Worm (Caenorhabditis elegans) whole organism, young adult: ENCODE measurements around the gene aakg-2.

Experiments
- F23B12.7 ChIP-seq: sonication (generic microtip); optimal IDR thresholded peaks from 2 replicates; lab custom pipeline; 2017; ENCODE audit warnings: missing genetic modification characterization, mild to moderate bottlenecking, missing compliant biosample characterization, antibody characterized with exemption, moderate library complexity; ENCODE audit not compliant: insufficient read depth
- F52B5.7 ChIP-seq: sonication (generic microtip); optimal IDR thresholded peaks from 2 replicates; lab custom pipeline; 2016; ENCODE audit warnings: mild to moderate bottlenecking, missing genetic modification characterization, missing compliant biosample characterization
- T26A5.8 ChIP-seq: sonication (generic microtip); optimal IDR thresholded peaks from 2 replicates; lab custom pipeline; 2016; ENCODE audit warnings: missing genetic modification characterization, missing compliant biosample characterization
- aptf-2 ChIP-seq: fragments of 200-800 bp; sonication (Bioruptor generic); conservative IDR thresholded peaks from 2 replicates; pipeline ENCODE4 v1.3.6; 2022; ENCODE audit warnings: missing genetic modification reagents, missing genetic modification characterization, missing compliant biosample characterization
- ceh-27 ChIP-seq: fragments of 200-800 bp; sonication (Bioruptor generic); optimal IDR thresholded peaks from 2 replicates; lab custom pipeline; 2018; ENCODE audit warnings: mild to moderate bottlenecking, missing genetic modification characterization, moderate library complexity, missing compliant biosample characterization
- ceh-58 ChIP-seq: fragments of 200-800 bp; sonication (Bioruptor generic); IDR thresholded peaks from 2 replicates; pipeline ENCODE4 v1.3.6; 2022; ENCODE audit warnings: missing genetic modification characterization, missing compliant biosample characterization
- dpff-1 ChIP-seq: sonication (generic microtip); optimal IDR thresholded peaks from 2 replicates; lab custom pipeline; 2017; ENCODE audit warnings: mild to moderate bottlenecking, missing genetic modification characterization, missing compliant biosample characterization
- hlh-26 ChIP-seq: fragments of 200-800 bp; sonication (Bioruptor generic); conservative IDR thresholded peaks from 2 replicates; pipeline ENCODE4 v1.3.6; 2022; ENCODE audit warnings: missing genetic modification reagents, missing genetic modification characterization, missing compliant biosample characterization
- nfya-1 ChIP-seq: sonication (generic microtip); optimal IDR thresholded peaks from 2 replicates; lab custom pipeline; 2017; ENCODE audit warnings: antibody characterized with exemption, missing compliant biosample characterization, missing genetic modification characterization, borderline replicate concordance; ENCODE audit not compliant: insufficient read depth
- nfya-2 ChIP-seq: fragments of 200-800 bp; sonication (Bioruptor generic); IDR thresholded peaks from 2 replicates; pipeline ENCODE4 v1.3.6; 2022; ENCODE audit warnings: missing genetic modification reagents, missing genetic modification characterization, missing compliant biosample characterization

DNA sequence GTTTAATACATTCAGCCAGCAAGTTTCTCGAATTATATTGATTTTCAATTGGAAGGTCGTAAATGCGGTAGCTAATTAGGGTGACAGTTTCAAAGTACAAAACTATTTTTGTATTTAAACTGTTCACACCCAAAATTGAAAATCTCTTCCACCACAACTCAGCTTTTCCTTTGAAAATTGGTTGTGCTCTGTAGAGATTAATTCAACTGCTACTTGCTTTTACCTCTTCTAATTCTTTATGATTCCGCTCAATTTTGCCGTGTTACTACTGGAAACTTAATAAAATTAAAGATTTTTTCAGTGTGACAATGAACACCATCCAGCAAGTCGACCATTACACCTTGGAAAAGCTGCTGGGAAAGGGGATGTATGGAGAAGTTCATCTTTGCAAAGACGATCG lies 22.9 kb upstream of the aakg-2 start, which contains the start of gene F39F10.3:
- no peak for TF ChIP-seq nfya-2
- TF ChIP-seq ceh-27 (GFP tag; lab: Kevin White, UChicago) = no peak
- TF ChIP-seq nfya-1 (tag; lab: Kevin White, UChicago) = no peak
- no peak for TF ChIP-seq F23B12.7
- TF ChIP-seq T26A5.8 (tag; lab: Kevin White, UChicago) = no peak
- TF ChIP-seq F52B5.7 (tag; lab: Kevin White, UChicago) = no peak
- no peak for TF ChIP-seq hlh-26 (GFP tag; lab: Robert Waterston, UW)
- no peak for TF ChIP-seq ceh-58
- TF ChIP-seq dpff-1 (tag; lab: Kevin White, UChicago) = no peak
- no peak for TF ChIP-seq aptf-2 (GFP tag; lab: Robert Waterston, UW)
